Worm (Caenorhabditis elegans): Measurements from ENCODE around the gene F36H5.10.
"Not testable (repeated sequence)": the region's sequence is repeated elsewhere in the genome, so short reads cannot be mapped to it uniquely, and the experiment has no call there.

The F36H5.10 gene

ce11 chrII:1771347-1771746, 14.2 kb downstream of the F36H5.10 start, which contains the start of gene math-26:
TSS of gene math-26 (plus strand) at chrII:1771647.
- not testable (repeated sequence) for TF ChIP-seq ceh-83 (GFP tag; optimal IDR thresholded peaks at IDR 0.05); flh-1 (GFP tag; optimal IDR thresholded peaks at IDR 0.05); zip-8 (tag; optimal IDR thresholded peaks at IDR 0.05)

ce11 chrII:1771785-1772184, 14.7 kb downstream of the F36H5.10 start, which contains the start of gene math-3:
TSS of gene math-3 (plus strand) at chrII:1772085.
- TF ChIP-seq elt-1 (tag; optimal IDR thresholded peaks at IDR 0.05; ENCODE audit: borderline replicate concordance, insufficient read depth) (no peak), drap-1 (GFP tag; optimal IDR thresholded peaks at IDR 0.05) (no peak), nhr-237 (tag; optimal IDR thresholded peaks at IDR 0.05) (no peak), mab-5 (tag; optimal IDR thresholded peaks at IDR 0.05) (no peak), lin-13 (tag; optimal IDR thresholded peaks at IDR 0.05) (no peak)

- not testable (repeated sequence) for TF ChIP-seq elt-3 (tag; optimal IDR thresholded peaks at IDR 0.05); unc-120 (tag; optimal IDR thresholded peaks at IDR 0.05; ENCODE audit: poor library complexity, severe bottlenecking); nhr-76 (tag; optimal IDR thresholded peaks at IDR 0.05)
Measured at ce11 chrII:1775234-1775633, 18.1 kb downstream of the F36H5.10 start, which contains the start of gene F36H5.14. TSS of gene F36H5.14 (plus strand) at chrII:1775534.

ce11 chrII:1782474-1782873, 25.3 kb downstream of the F36H5.10 start, which contains the start of gene math-4:
TSS of gene math-4 (minus strand) at chrII:1782574.
- TF ChIP-seq tbx-8 (GFP tag; optimal IDR thresholded peaks at IDR 0.05) (no peak), cnd-1 (tag; optimal IDR thresholded peaks at IDR 0.05) (no peak), ztf-11 (tag; optimal IDR thresholded peaks at IDR 0.05) (no peak), flh-1 (GFP tag; optimal IDR thresholded peaks at IDR 0.05) (no peak), unc-62 (GFP tag; optimal IDR thresholded peaks at IDR 0.05) (no peak), hlh-1 (tag; optimal IDR thresholded peaks at IDR 0.05) (no peak), pha-4 (tag; optimal IDR thresholded peaks at IDR 0.05) (no peak), ceh-43 (GFP tag; optimal IDR thresholded peaks at IDR 0.05) (no peak), sem-2 (GFP tag; optimal IDR thresholded peaks at IDR 0.05) (no peak), mab-5 (tag; optimal IDR thresholded peaks at IDR 0.05) (no peak), nhr-237 (tag; optimal IDR thresholded peaks at IDR 0.05) (no peak), ceh-39 (tag; optimal IDR thresholded peaks at IDR 0.05) (no peak), ceh-83 (GFP tag; optimal IDR thresholded peaks at IDR 0.05) (no peak), ces-1 (GFP tag; optimal IDR thresholded peaks at IDR 0.05) (no peak), unc-120 (tag; optimal IDR thresholded peaks at IDR 0.05; ENCODE audit: poor library complexity, severe bottlenecking) (no peak), nhr-76 (tag; optimal IDR thresholded peaks at IDR 0.05) (no peak)

ce11 chrII:1784799-1785198, 27.7 kb downstream of the F36H5.10 start, which contains the start of gene C08F1.11:
TSS of gene C08F1.11 (minus strand) at chrII:1784899.
- no peak for TF ChIP-seq flh-1 (GFP tag; optimal IDR thresholded peaks at IDR 0.05)
- no peak for TF ChIP-seq ces-1 (GFP tag; optimal IDR thresholded peaks at IDR 0.05)
- no peak for TF ChIP-seq lin-13 (tag; optimal IDR thresholded peaks at IDR 0.05)
- no peak for TF ChIP-seq mls-2 (tag; optimal IDR thresholded peaks at IDR 0.05)
- TF ChIP-seq mab-5 (tag; optimal IDR thresholded peaks at IDR 0.05), result no peak
- no peak for TF ChIP-seq bed-3 (GFP tag; optimal IDR thresholded peaks at IDR 0.05)
- no peak for TF ChIP-seq M03D4.4 (tag; optimal IDR thresholded peaks at IDR 0.05)
- TF ChIP-seq elt-3 (tag; optimal IDR thresholded peaks at IDR 0.05), result no peak

ce11 chrII:1786209-1786608, 29.1 kb downstream of the F36H5.10 start, which contains the start of gene C08F1.10:
TSS of gene C08F1.10 (minus strand) at chrII:1786309.
- TF ChIP-seq cnd-1 (tag; optimal IDR thresholded peaks at IDR 0.05) (no peak), ham-2 (GFP tag; optimal IDR thresholded peaks at IDR 0.05) (no peak), bed-3 (GFP tag; optimal IDR thresholded peaks at IDR 0.05) (no peak), unc-62 (GFP tag; optimal IDR thresholded peaks at IDR 0.05) (no peak)

- TF ChIP-seq elt-1 (tag; optimal IDR thresholded peaks at IDR 0.05; ENCODE audit: borderline replicate concordance, insufficient read depth) (no peak), sem-2 (GFP tag; optimal IDR thresholded peaks at IDR 0.05) (no peak)
Measured at ce11 chrII:1787208-1787607, 30.1 kb downstream of the F36H5.10 start.

Measured in whole organism, mixed stage, embryonic.